Fruit fly (Drosophila melanogaster) whole organism, embryonic: ENCODE results near the gene dgt2.

Experiments used
- Blimp-1 ChIP-seq: fragments of 200-800 bp; sonication (Bioruptor generic); optimal IDR thresholded peaks from 3 replicates; lab custom pipeline; 2018; ENCODE audit warnings: missing biosample characterization, missing genetic modification characterization, mild to moderate bottlenecking, moderate library complexity, missing genetic modification reagents
- C15 ChIP-seq: fragments of 200-800 bp; sonication (Bioruptor generic); IDR thresholded peaks from 3 replicates; pipeline ENCODE4 v1.3.6; 2022; ENCODE audit warnings: missing biosample characterization, missing genetic modification characterization
- CG12659 ChIP-seq: fragments of 200-800 bp; sonication (Bioruptor generic); optimal IDR thresholded peaks from 3 replicates; lab custom pipeline; 2017; ENCODE audit warnings: mild to moderate bottlenecking, missing biosample characterization, missing genetic modification reagents, missing genetic modification characterization
- CG1529 ChIP-seq: fragments of 200-800 bp; sonication (Bioruptor generic); optimal IDR thresholded peaks from 3 replicates; lab custom pipeline; 2018; ENCODE audit warnings: missing biosample characterization, missing genetic modification characterization
- CG16815 ChIP-seq: fragments of 200-800 bp; sonication (Bioruptor generic); optimal IDR thresholded peaks from 3 replicates; lab custom pipeline; 2017; ENCODE audit warnings: missing biosample characterization, mild to moderate bottlenecking, missing genetic modification characterization
- CG17829 ChIP-seq: fragments of 200-800 bp; optimal IDR thresholded peaks from 2 replicates; lab custom pipeline; 2019; ENCODE audit warnings: missing biosample characterization, mild to moderate bottlenecking, missing genetic modification characterization, moderate library complexity
- CG18476 ChIP-seq: fragments of 200-800 bp; sonication (Bioruptor generic); optimal IDR thresholded peaks from 2 replicates; lab custom pipeline; 2016; ENCODE audit warnings: missing biosample characterization, mild to moderate bottlenecking, missing genetic modification characterization
- CG3726 ChIP-seq: fragments of 200-800 bp; sonication (Bioruptor generic); IDR thresholded peaks from 3 replicates; pipeline ENCODE4, ENCODE4 v1.3.6; 2022; ENCODE audit warnings: missing biosample characterization, missing genetic modification characterization
- CG42726 ChIP-seq: fragments of 200-800 bp; sonication (Bioruptor generic); IDR thresholded peaks from 2 replicates; pipeline ENCODE4 v1.3.6; 2022; ENCODE audit warnings: missing biosample characterization, missing genetic modification characterization; ENCODE audit not compliant: partially characterized antibody
- CG4617 ChIP-seq: fragments of 200-800 bp; sonication (Bioruptor generic); optimal IDR thresholded peaks from 3 replicates; lab custom pipeline; 2016; ENCODE audit warnings: missing biosample characterization, missing genetic modification characterization, borderline replicate concordance
- CG6689 ChIP-seq: fragments of 200-800 bp; sonication (Bioruptor generic); IDR thresholded peaks from 2 replicates; pipeline ENCODE4 v1.3.6; 2022; ENCODE audit warnings: missing biosample characterization, missing genetic modification characterization
- CG6765 ChIP-seq: fragments of 200-800 bp; sonication (Bioruptor generic); optimal IDR thresholded peaks from 3 replicates; lab custom pipeline; 2017; ENCODE audit warnings: missing biosample characterization, mild to moderate bottlenecking, missing genetic modification characterization
- CG7357 ChIP-seq: fragments of 200-800 bp; sonication (Bioruptor generic); IDR thresholded peaks from 3 replicates; pipeline ENCODE4 v1.3.6; 2022; ENCODE audit warnings: missing biosample characterization, missing genetic modification characterization
- CG8281 ChIP-seq: fragments of 200-800 bp; sonication (Bioruptor generic); optimal IDR thresholded peaks from 2 replicates; lab custom pipeline; 2018; ENCODE audit warnings: missing biosample characterization, mild to moderate bottlenecking, missing genetic modification characterization, moderate library complexity
- Elba2 ChIP-seq: fragments of 200-800 bp; sonication (Bioruptor generic); optimal IDR thresholded peaks from 3 replicates; lab custom pipeline; 2016; ENCODE audit warnings: missing biosample characterization, missing genetic modification characterization
- Ets65A ChIP-seq: fragments of 200-800 bp; sonication (Bioruptor generic); peaks from one replicate; lab custom pipeline; 2016; ENCODE audit warnings: missing biosample characterization, missing genetic modification characterization
- GATAe ChIP-seq: fragments of 200-800 bp; sonication (Bioruptor generic); conservative IDR thresholded peaks from 2 replicates; pipeline ENCODE4 v1.3.6; 2022; ENCODE audit warnings: missing biosample characterization, missing genetic modification characterization
- HHEX ChIP-seq: fragments of 200-800 bp; sonication (Bioruptor generic); optimal IDR thresholded peaks from 3 replicates; lab custom pipeline; 2017; ENCODE audit warnings: missing biosample characterization, mild to moderate bottlenecking, missing genetic modification characterization, missing genetic modification reagents
- Med ChIP-seq: fragments of 200-800 bp; sonication (Bioruptor generic); peaks from one replicate; lab custom pipeline; 2016; ENCODE audit warnings: missing biosample characterization, missing genetic modification characterization, mild to moderate bottlenecking, inconsistent platforms, moderate library complexity
- NK7.1 ChIP-seq: fragments of 200-800 bp; sonication (Bioruptor generic); optimal IDR thresholded peaks from 3 replicates; lab custom pipeline; 2016; ENCODE audit warnings: missing biosample characterization, missing genetic modification characterization
- Ravus ChIP-seq: fragments of 200-800 bp; sonication (Bioruptor generic); IDR thresholded peaks from 2 replicates; pipeline ENCODE4 v1.3.6; 2022; ENCODE audit warnings: missing biosample characterization, missing genetic modification characterization
- Taf1 ChIP-seq: fragments of 200-800 bp; sonication (Bioruptor generic); IDR thresholded peaks from 2 replicates; pipeline ENCODE4 v1.3.6; 2022; ENCODE audit warnings: missing biosample characterization, missing genetic modification characterization
- Trl ChIP-seq, 3 experiments: fragments of >200 bp in 2 of 3; fragments of 200-800 bp in 1 of 3; sonication (Bioruptor generic) in 1 of 3; optimal IDR thresholded peaks; 2 replicates in 1 of 3; 3 replicates in 2 of 3; lab custom pipeline; 2016 to 2017; ENCODE audit warnings: missing biosample characterization in 1 of 3, missing genetic modification characterization in 1 of 3
- ap ChIP-seq: fragments of 200-800 bp; sonication (Bioruptor generic); IDR thresholded peaks from 2 replicates; pipeline ENCODE4 v1.3.6; 2022; ENCODE audit warnings: missing biosample characterization, missing genetic modification characterization
- da ChIP-seq: fragments of 200-800 bp; sonication (Bioruptor generic); optimal IDR thresholded peaks from 2 replicates; lab custom pipeline; 2016; ENCODE audit warnings: missing biosample characterization, missing genetic modification characterization
- dmrt99B ChIP-seq: fragments of 200-800 bp; sonication (Bioruptor generic); optimal IDR thresholded peaks from 2 replicates; lab custom pipeline; 2018; ENCODE audit warnings: missing biosample characterization, mild to moderate bottlenecking, missing genetic modification characterization, moderate library complexity
- gce ChIP-seq: fragments of 200-800 bp; sonication (Bioruptor generic); IDR thresholded peaks from 3 replicates; pipeline ENCODE4 v1.3.6; 2022; ENCODE audit warnings: missing biosample characterization, missing genetic modification characterization
- grn ChIP-seq: fragments of 200-800 bp; sonication (Bioruptor generic); optimal IDR thresholded peaks from 3 replicates; lab custom pipeline; 2017; ENCODE audit warnings: missing biosample characterization, missing genetic modification characterization
- gsb-n ChIP-seq: fragments of 200-800 bp; sonication (Bioruptor generic); optimal IDR thresholded peaks from 3 replicates; lab custom pipeline; 2018; ENCODE audit warnings: missing biosample characterization, mild to moderate bottlenecking, missing genetic modification characterization
- her ChIP-seq: fragments of 200-800 bp; sonication (Bioruptor generic); optimal IDR thresholded peaks from 2 replicates; lab custom pipeline; 2016; ENCODE audit warnings: missing biosample characterization, missing genetic modification characterization
- insv ChIP-seq, 2 experiments: fragments of 200-800 bp; sonication (Bioruptor generic); optimal IDR thresholded peaks; 3 replicates each; lab custom pipeline; 2016 to 2018; ENCODE audit warnings: missing biosample characterization in 2 of 2, missing genetic modification characterization in 2 of 2
- nmo ChIP-seq: fragments of 200-800 bp; sonication (Bioruptor generic); optimal IDR thresholded peaks from 2 replicates; lab custom pipeline; 2018; ENCODE audit warnings: missing biosample characterization, mild to moderate bottlenecking, missing genetic modification characterization, moderate library complexity
- nom ChIP-seq: fragments of 200-800 bp; sonication (Bioruptor generic); optimal IDR thresholded peaks from 2 replicates; lab custom pipeline; 2017; ENCODE audit warnings: missing biosample characterization, missing genetic modification characterization, mild to moderate bottlenecking, moderate library complexity, missing genetic modification reagents
- peb ChIP-seq: fragments of 200-800 bp; sonication (Bioruptor generic); IDR thresholded peaks from 2 replicates; pipeline ENCODE4 v1.3.6; 2022; ENCODE audit warnings: missing biosample characterization, missing genetic modification characterization
- sug ChIP-seq: fragments of 200-800 bp; optimal IDR thresholded peaks from 2 replicates; lab custom pipeline; 2019; ENCODE audit warnings: missing biosample characterization, mild to moderate bottlenecking, missing genetic modification characterization, moderate library complexity
- unpg ChIP-seq: fragments of 200-800 bp; sonication (Bioruptor generic); optimal IDR thresholded peaks from 3 replicates; lab custom pipeline; 2018; ENCODE audit warnings: missing biosample characterization, mild to moderate bottlenecking, missing genetic modification characterization, moderate library complexity
- usp ChIP-seq: fragments of >200 bp; optimal IDR thresholded peaks from 2 replicates; lab custom pipeline; 2017; ENCODE audit warnings: missing biosample characterization, missing genetic modification characterization

The dgt2 gene

DNA sequence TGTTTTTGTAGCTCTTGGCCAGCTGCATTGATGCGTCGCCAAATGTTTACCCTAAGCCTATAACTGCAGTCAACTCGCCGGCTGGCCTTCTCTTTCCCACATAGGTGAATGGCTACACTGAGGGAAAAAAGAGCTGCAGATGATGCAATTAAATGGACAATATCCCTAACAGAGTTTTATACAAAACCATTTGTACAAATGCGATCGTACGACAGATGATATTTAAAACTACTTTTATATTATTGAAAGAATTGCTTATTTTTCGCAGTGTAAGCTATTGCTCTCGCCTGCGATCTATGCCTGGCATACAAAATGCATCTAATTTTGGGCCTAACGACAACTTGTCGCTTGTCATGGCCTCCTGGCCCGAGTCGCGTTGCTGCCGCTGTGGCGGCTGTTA is 39.8 kb upstream of the dgt2 start (continued):
- TF ChIP-seq Taf1 (no peak), da (no peak), gsb-n (tag; lab: Kevin White, UChicago) (no peak), unpg (GFP tag; lab: Kevin White, UChicago) (peak; percentile 56), gce (GFP tag; lab: Robert Waterston, UW) (no peak), GATAe (GFP tag; lab: Robert Waterston, UW) (no peak), CG4617 (no peak), peb (GFP tag; lab: Robert Waterston, UW) (no peak), CG7357 (GFP tag; lab: Robert Waterston, UW) (no peak), CG8281 (tag; lab: Kevin White, UChicago) (no peak), CG6689 (GFP tag; lab: Robert Waterston, UW) (peak; percentile 56), nmo (GFP tag; lab: Kevin White, UChicago) (peak; percentile 38), usp (GFP tag; lab: Kevin White, UChicago) (no peak), CG3726 (GFP tag; lab: Robert Waterston, UW) (0 out of 3 replicates have a peak, but pooled peaks have one; percentile 44), sug (tag; lab: Kevin White, UChicago) (no peak), CG17829 (peak; percentile 12), Blimp-1 (GFP tag; lab: Kevin White, UChicago) (peak; percentile 36), her (GFP tag; lab: Kevin White, UChicago) (no peak), CG12659 (no peak), Trl (optimal IDR thresholded peaks at IDR 0.05; lab: Kevin White, UChicago) (no peak), Trl (GFP tag; optimal IDR thresholded peaks at IDR 0.05; lab: Kevin White, UChicago) (peak; percentile 22), NK7.1 (no peak), nom (GFP tag; lab: Kevin White, UChicago) (no peak), CG6765 (GFP tag; lab: Kevin White, UChicago) (no peak), CG1529 (peak; percentile 36), ap (GFP tag; lab: Robert Waterston, UW) (0 out of 2 replicates have a peak, but pooled peaks have one; percentile 15), CG42726 (GFP tag; lab: Robert Waterston, UW) (no peak), HHEX (GFP tag; lab: Kevin White, UChicago) (no peak), CG16815 (GFP tag; lab: Kevin White, UChicago) (peak; percentile 0)

DNA sequence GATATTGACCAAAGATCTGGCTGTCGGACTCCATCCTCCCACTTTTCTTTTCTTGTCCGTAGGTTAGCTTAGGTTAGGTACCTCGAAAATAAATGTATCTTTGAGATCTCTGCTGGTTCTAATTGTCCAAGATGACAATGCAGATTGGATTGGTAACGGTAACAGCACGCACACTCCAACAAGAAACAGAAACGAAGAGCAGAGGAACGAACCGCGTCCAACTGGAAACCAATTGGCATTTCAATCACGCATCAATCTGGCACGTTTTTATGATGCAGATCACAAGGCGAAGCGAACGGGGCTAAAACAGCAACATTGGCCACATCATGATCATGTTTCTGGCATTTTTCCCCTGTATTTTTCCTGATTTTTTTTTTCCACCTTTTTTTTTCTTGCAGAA is 33.9 kb upstream of the dgt2 start:
- peak; percentile 21 to 91 for TF ChIP-seq insv (GFP tag; optimal IDR thresholded peaks at IDR 0.05; lab: Kevin White, UChicago)
- TF ChIP-seq grn (GFP tag; lab: Kevin White, UChicago), result peak; percentile 3
- TF ChIP-seq Elba2 (GFP tag; lab: Kevin White, UChicago), result peak; percentile 96
- TF ChIP-seq Ravus, result no peak

DNA sequence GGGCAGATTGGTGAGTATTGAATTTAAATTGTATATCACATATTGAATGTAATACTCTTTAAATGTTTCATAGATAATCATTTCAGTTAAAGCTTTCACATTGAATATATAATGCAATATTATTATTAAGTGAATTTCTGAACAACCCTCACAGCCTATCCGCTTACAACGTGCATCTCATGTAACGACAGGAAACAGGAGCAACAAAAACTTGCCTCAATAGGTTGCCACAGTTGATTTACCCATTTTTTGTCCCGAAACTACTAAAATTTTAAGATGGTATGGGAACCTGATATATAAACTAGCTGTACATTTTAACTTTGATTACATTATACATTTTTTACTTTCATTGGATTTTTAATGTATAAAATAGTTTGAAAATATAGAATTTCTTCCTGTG is 31.0 kb upstream of the dgt2 start:
- no peak for TF ChIP-seq dmrt99B (tag; lab: Kevin White, UChicago)
- TF ChIP-seq Ets65A (GFP tag; lab: Kevin White, UChicago), result peak; percentile 67
- TF ChIP-seq CG18476 (GFP tag; lab: Kevin White, UChicago), result peak; percentile 21
- no peak for TF ChIP-seq C15 (GFP tag; lab: Robert Waterston, UW)
- TF ChIP-seq Blimp-1 (GFP tag; lab: Kevin White, UChicago), result no peak
- TF ChIP-seq Med, result peak; percentile 20
